Worm (Caenorhabditis elegans) whole organism, mixed stage, embryonic: ENCODE data around the gene spv-1.

Experiments used
- M03D4.4 ChIP-seq: sonication (generic microtip); optimal IDR thresholded peaks from 2 replicates; lab custom pipeline; 2017; ENCODE audit warnings: mild to moderate bottlenecking, missing genetic modification characterization, missing compliant biosample characterization
- bed-3 ChIP-seq: fragments of 200-800 bp; sonication (Bioruptor generic); optimal IDR thresholded peaks from 3 replicates; lab custom pipeline; 2018; ENCODE audit warnings: mild to moderate bottlenecking, missing genetic modification characterization, moderate library complexity, missing compliant biosample characterization
- ceh-43 ChIP-seq: fragments of 200-800 bp; sonication (Bioruptor generic); optimal IDR thresholded peaks from 2 replicates; lab custom pipeline; 2018; ENCODE audit warnings: mild to moderate bottlenecking, missing genetic modification characterization, moderate library complexity, missing compliant biosample characterization
- ceh-83 ChIP-seq: fragments of 200-800 bp; sonication (Bioruptor generic); optimal IDR thresholded peaks from 2 replicates; lab custom pipeline; 2018; ENCODE audit warnings: mild to moderate bottlenecking, missing genetic modification characterization, missing compliant biosample characterization
- ces-1 ChIP-seq: fragments of 150-350 bp; optimal IDR thresholded peaks from 2 replicates; lab custom pipeline; 2014; ENCODE audit warnings: missing biosample characterization, missing genetic modification reagents, missing genetic modification characterization
- cnd-1 ChIP-seq: fragments of 200-800 bp; sonication (Bioruptor generic); optimal IDR thresholded peaks from 2 replicates; lab custom pipeline; 2018; ENCODE audit warnings: mild to moderate bottlenecking, missing genetic modification characterization, missing compliant biosample characterization
- drap-1 ChIP-seq: fragments of 200-800 bp; sonication (Bioruptor generic); optimal IDR thresholded peaks from 3 replicates; lab custom pipeline; 2018; ENCODE audit warnings: mild to moderate bottlenecking, missing genetic modification characterization, missing compliant biosample characterization
- elt-1 ChIP-seq: sonication (generic microtip); optimal IDR thresholded peaks from 2 replicates; lab custom pipeline; 2017; ENCODE audit warnings: missing genetic modification characterization, mild to moderate bottlenecking, missing compliant biosample characterization, antibody characterized with exemption, moderate library complexity, borderline replicate concordance; ENCODE audit not compliant: insufficient read depth
- elt-3 ChIP-seq: fragments of 150-350 bp; optimal IDR thresholded peaks from 2 replicates; lab custom pipeline; 2014; ENCODE audit warnings: missing biosample characterization, missing genetic modification characterization
- flh-1 ChIP-seq: fragments of 200-800 bp; sonication (Bioruptor generic); optimal IDR thresholded peaks from 2 replicates; lab custom pipeline; 2018; ENCODE audit warnings: mild to moderate bottlenecking, missing genetic modification characterization, moderate library complexity, missing compliant biosample characterization
- ham-2 ChIP-seq: fragments of 200-800 bp; sonication (Bioruptor generic); optimal IDR thresholded peaks from 2 replicates; lab custom pipeline; 2018; ENCODE audit warnings: mild to moderate bottlenecking, missing genetic modification characterization, missing compliant biosample characterization
- hlh-1 ChIP-seq: fragments of 150-350 bp; optimal IDR thresholded peaks from 2 replicates; lab custom pipeline; 2014; ENCODE audit warnings: missing biosample characterization, missing genetic modification reagents, missing genetic modification characterization
- lin-13 ChIP-seq: fragments of 150-350 bp; optimal IDR thresholded peaks from 2 replicates; lab custom pipeline; 2014; ENCODE audit warnings: missing biosample characterization, missing genetic modification characterization
- lin-32 ChIP-seq: fragments of 200-800 bp; sonication (Bioruptor generic); optimal IDR thresholded peaks from 2 replicates; lab custom pipeline; 2018; ENCODE audit warnings: mild to moderate bottlenecking, missing genetic modification characterization, missing compliant biosample characterization
- lsy-2 ChIP-seq: fragments of 150-350 bp; optimal IDR thresholded peaks from 2 replicates; lab custom pipeline; 2014; ENCODE audit warnings: missing biosample characterization, missing genetic modification characterization
- mab-5 ChIP-seq: fragments of 150-350 bp; optimal IDR thresholded peaks from 2 replicates; lab custom pipeline; 2014; ENCODE audit warnings: missing biosample characterization, missing genetic modification characterization
- mep-1 ChIP-seq: fragments of 150-350 bp; optimal IDR thresholded peaks from 2 replicates; lab custom pipeline; 2017; ENCODE audit warnings: missing biosample characterization, missing genetic modification reagents, missing genetic modification characterization, inconsistent platforms
- mls-2 ChIP-seq: sonication (generic microtip); optimal IDR thresholded peaks from 2 replicates; lab custom pipeline; 2016; ENCODE audit warnings: mild to moderate bottlenecking, missing genetic modification characterization, moderate library complexity, missing compliant biosample characterization
- nhr-12 ChIP-seq: fragments of 150-350 bp; optimal IDR thresholded peaks from 2 replicates; lab custom pipeline; 2014; ENCODE audit warnings: missing biosample characterization, missing genetic modification characterization
- nhr-2 ChIP-seq: fragments of 150-350 bp; optimal IDR thresholded peaks from 2 replicates; lab custom pipeline; 2014; ENCODE audit warnings: missing biosample characterization, missing genetic modification characterization
- nhr-237 ChIP-seq: fragments of 150-350 bp; optimal IDR thresholded peaks from 2 replicates; lab custom pipeline; 2014; ENCODE audit warnings: missing biosample characterization, missing genetic modification characterization
- nhr-76 ChIP-seq: sonication (generic microtip); optimal IDR thresholded peaks from 2 replicates; lab custom pipeline; 2017; ENCODE audit warnings: missing biosample characterization, missing genetic modification characterization
- pha-4 ChIP-seq: fragments of 150-350 bp; optimal IDR thresholded peaks from 2 replicates; lab custom pipeline; 2018; ENCODE audit warnings: missing biosample characterization, missing genetic modification reagents, missing genetic modification characterization
- sem-2 ChIP-seq: fragments of 200-800 bp; sonication (Bioruptor generic); optimal IDR thresholded peaks from 2 replicates; lab custom pipeline; 2018; ENCODE audit warnings: mild to moderate bottlenecking, missing genetic modification characterization, missing compliant biosample characterization
- sptf-1 ChIP-seq: sonication (generic microtip); optimal IDR thresholded peaks from 2 replicates; lab custom pipeline; 2017; ENCODE audit warnings: mild to moderate bottlenecking, missing genetic modification characterization, moderate library complexity, missing compliant biosample characterization
- tbx-8 ChIP-seq: fragments of 200-800 bp; sonication (Bioruptor generic); optimal IDR thresholded peaks from 2 replicates; lab custom pipeline; 2018; ENCODE audit warnings: mild to moderate bottlenecking, missing genetic modification characterization, moderate library complexity, missing compliant biosample characterization
- unc-120 ChIP-seq: sonication (generic microtip); optimal IDR thresholded peaks from 2 replicates; lab custom pipeline; 2017; ENCODE audit warnings: missing genetic modification characterization, missing compliant biosample characterization; ENCODE audit not compliant: poor library complexity, severe bottlenecking
- unc-62 ChIP-seq: fragments of 150-350 bp; optimal IDR thresholded peaks from 2 replicates; lab custom pipeline; 2014; ENCODE audit warnings: missing biosample characterization, missing genetic modification reagents, missing genetic modification characterization
- zip-8 ChIP-seq: fragments of 150-350 bp; optimal IDR thresholded peaks from 2 replicates; lab custom pipeline; 2014; ENCODE audit warnings: missing biosample characterization, missing genetic modification characterization

spv-1 gene

ce11 chrII:7911015-7911414 lies 17.5 kb downstream of the spv-1 start, which contains the start of gene ZK675.4:
Gene ZK675.4, plus strand, starts transcription at chrII:7911315.
- TF ChIP-seq mep-1 (tag; lab: Kevin White, UChicago) (no peak), nhr-237 (tag; lab: Kevin White, UChicago) (no peak), ceh-43 (GFP tag; lab: Kevin White, UChicago) (no peak), ham-2 (GFP tag; lab: Kevin White, UChicago) (no peak), tbx-8 (GFP tag; lab: Kevin White, UChicago) (no peak), nhr-12 (tag; lab: Kevin White, UChicago) (no peak)

ce11 chrII:7907539-7907997 lies 20.9 kb downstream of the spv-1 start, which contains the start of gene best-23:
Gene best-23, minus strand, starts transcription at chrII:7907589.
- TF ChIP-seq sptf-1: no peak
- TF ChIP-seq hlh-1 (tag; lab: Kevin White, UChicago): peak; percentile 49
- TF ChIP-seq lin-32 (GFP tag; lab: Kevin White, UChicago): no peak

ce11 chrII:7901990-7902389 lies 26.5 kb downstream of the spv-1 start:
- TF ChIP-seq ceh-83 (no peak), unc-62 (no peak), pha-4 (tag; lab: Kevin White, UChicago) (no peak), mep-1 (tag; lab: Kevin White, UChicago) (no peak), lin-13 (tag; lab: Kevin White, UChicago) (no peak), unc-120 (no peak), flh-1 (GFP tag; lab: Kevin White, UChicago) (no peak), lsy-2 (tag; lab: Kevin White, UChicago) (no peak)
- TF ChIP-seq, all 35 proteins: peak for 0

ce11 chrII:7900762-7901161 lies 27.7 kb downstream of the spv-1 start:
- no peak for TF ChIP-seq sem-2 (GFP tag; lab: Kevin White, UChicago)
- no peak for TF ChIP-seq nhr-237 (tag; lab: Kevin White, UChicago)
- no peak for TF ChIP-seq sptf-1
- TF ChIP-seq M03D4.4 (tag; lab: Kevin White, UChicago): no peak
- TF ChIP-seq ceh-83: no peak
- TF ChIP-seq bed-3 (GFP tag; lab: Kevin White, UChicago): no peak
- TF ChIP-seq nhr-76: no peak
- TF ChIP-seq lsy-2 (tag; lab: Kevin White, UChicago): no peak
- TF ChIP-seq nhr-2: no peak
- no peak for TF ChIP-seq elt-3 (tag; lab: Kevin White, UChicago)
- TF ChIP-seq ham-2 (GFP tag; lab: Kevin White, UChicago): no peak
- TF ChIP-seq cnd-1: no peak
- TF ChIP-seq ces-1 (GFP tag; lab: Kevin White, UChicago): no peak
- TF ChIP-seq elt-1: no peak
- no peak for TF ChIP-seq mab-5 (tag; lab: Kevin White, UChicago)
- TF ChIP-seq hlh-1 (tag; lab: Kevin White, UChicago): no peak
- no peak for TF ChIP-seq drap-1 (GFP tag; lab: Kevin White, UChicago)

- TF ChIP-seq sptf-1 (no peak), unc-120 (no peak), ces-1 (GFP tag; lab: Kevin White, UChicago) (peak; percentile 64), ham-2 (GFP tag; lab: Kevin White, UChicago) (no peak)
Observed at ce11 chrII:7900190-7900672, 28.3 kb downstream of the spv-1 start, which contains the start of gene rev-1. Gene rev-1, plus strand, starts transcription at chrII:7900622.

ce11 chrII:7895190-7895589 lies 33.3 kb downstream of the spv-1 start:
- TF ChIP-seq nhr-76 (no peak), elt-1 (no peak), nhr-12 (tag; lab: Kevin White, UChicago) (no peak), unc-62 (peak; percentile 34), hlh-1 (tag; lab: Kevin White, UChicago) (no peak)

- no peak for TF ChIP-seq cnd-1
- TF ChIP-seq flh-1 (GFP tag; lab: Kevin White, UChicago): no peak
- TF ChIP-seq unc-120: no peak
- TF ChIP-seq zip-8 (tag; lab: Kevin White, UChicago): no peak
- no peak for TF ChIP-seq ham-2 (GFP tag; lab: Kevin White, UChicago)
- no peak for TF ChIP-seq mls-2 (tag; lab: Kevin White, UChicago)
- no peak for TF ChIP-seq bed-3 (GFP tag; lab: Kevin White, UChicago)
- TF ChIP-seq, all 35 proteins: peak for 0
Observed at ce11 chrII:7893648-7894047, 34.9 kb downstream of the spv-1 start.
